Worm (Caenorhabditis elegans): ENCODE data around the gene D1044.1.

DNA sequence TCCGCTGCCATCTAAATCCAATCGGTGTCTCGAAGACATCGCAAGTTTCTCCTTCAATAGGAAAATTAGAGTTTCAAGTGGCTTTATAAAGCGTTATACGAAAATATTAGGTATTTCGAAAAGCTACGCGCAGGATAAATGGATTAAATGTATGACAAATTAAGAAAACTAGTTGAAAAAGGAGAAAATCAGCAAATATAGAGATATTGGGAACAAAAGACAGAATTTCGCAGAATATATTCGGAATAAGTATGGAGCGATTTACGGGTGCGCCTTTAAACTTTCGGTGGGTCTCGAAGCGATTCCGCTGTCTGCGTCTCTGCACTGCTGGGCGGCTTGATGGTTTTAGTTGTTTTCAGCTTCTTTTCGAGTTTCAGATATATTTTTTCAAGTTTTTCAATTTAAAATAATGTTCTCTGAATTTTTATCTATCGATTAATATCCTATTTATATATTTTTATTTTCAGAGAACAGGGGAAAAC is 47.6 kb downstream of the D1044.1 start, which contains the start of the genes ddx-15 and ucr-1:
- TF ChIP-seq ztf-11 (tag; optimal IDR thresholded peaks at IDR 0.05) (no peak), nhr-237 (tag; optimal IDR thresholded peaks at IDR 0.05) (no peak), unc-62 (GFP tag; optimal IDR thresholded peaks at IDR 0.05) (no peak), elt-3 (tag; optimal IDR thresholded peaks at IDR 0.05) (no peak), pqm-1 (tag; optimal IDR thresholded peaks at IDR 0.05) (peak; percentile 64), nhr-25 (tag; optimal IDR thresholded peaks at IDR 0.05) (peak; percentile 56), ceh-9 (tag; optimal IDR thresholded peaks at IDR 0.05) (no peak), egl-5 (tag; optimal IDR thresholded peaks at IDR 0.05) (peak; percentile 24)
